Worm (Caenorhabditis elegans) whole organism, early embryonic: ENCODE results near the gene mcat-1.

Experiments used
- B0310.2 ChIP-seq: sonication (generic microtip); optimal IDR thresholded peaks from 2 replicates; lab custom pipeline; 2016; ENCODE audit warnings: mild to moderate bottlenecking, missing genetic modification characterization, missing compliant biosample characterization
- F13C5.2 ChIP-seq: sonication (generic microtip); optimal IDR thresholded peaks from 2 replicates; lab custom pipeline; 2017; ENCODE audit warnings: mild to moderate bottlenecking, missing genetic modification characterization, inconsistent platforms, missing compliant biosample characterization
- aly-1 ChIP-seq: sonication (generic microtip); optimal IDR thresholded peaks from 2 replicates; lab custom pipeline; 2016; ENCODE audit warnings: missing genetic modification characterization, missing compliant biosample characterization
- ama-1 ChIP-seq: fragments of 150-350 bp; optimal IDR thresholded peaks from 2 replicates; lab custom pipeline; 2014
- ceh-13 ChIP-seq: fragments of 200-800 bp; sonication (Bioruptor generic); optimal IDR thresholded peaks from 2 replicates; lab custom pipeline; 2018; ENCODE audit warnings: mild to moderate bottlenecking, missing genetic modification characterization, missing compliant biosample characterization
- ceh-36 ChIP-seq: sonication (generic microtip); optimal IDR thresholded peaks from 2 replicates; lab custom pipeline; 2016; ENCODE audit warnings: missing genetic modification characterization, inconsistent platforms, missing compliant biosample characterization
- ets-7 ChIP-seq: sonication (generic microtip); optimal IDR thresholded peaks from 2 replicates; lab custom pipeline; 2016; ENCODE audit warnings: missing genotype, missing genetic modification characterization, missing compliant biosample characterization
- flt-1 ChIP-seq: fragments of 200-800 bp; sonication (Bioruptor generic); IDR thresholded peaks from 2 replicates; pipeline ENCODE4 v1.3.6; 2022; ENCODE audit warnings: missing genetic modification characterization, missing compliant biosample characterization
- hmbx-1 ChIP-seq: sonication (generic microtip); optimal IDR thresholded peaks from 2 replicates; lab custom pipeline; 2016; ENCODE audit warnings: mild to moderate bottlenecking, missing genetic modification characterization, missing compliant biosample characterization
- hmg-4 ChIP-seq: fragments of 200-800 bp; sonication (Bioruptor generic); optimal IDR thresholded peaks from 2 replicates; lab custom pipeline; 2018; ENCODE audit warnings: mild to moderate bottlenecking, missing genetic modification characterization, missing compliant biosample characterization
- hnd-1 ChIP-seq: sonication (generic microtip); optimal IDR thresholded peaks from 2 replicates; lab custom pipeline; 2016; ENCODE audit warnings: missing genetic modification characterization, missing compliant biosample characterization
- pes-1 ChIP-seq: fragments of 200-800 bp; sonication (Bioruptor generic); IDR thresholded peaks from 2 replicates; pipeline ENCODE4 v1.3.6; 2022; ENCODE audit warnings: missing genetic modification reagents, missing genetic modification characterization, missing compliant biosample characterization
- scrt-1 ChIP-seq: fragments of 200-800 bp; sonication (Bioruptor generic); IDR thresholded peaks from 2 replicates; pipeline ENCODE4 v1.3.6; 2022; ENCODE audit warnings: missing genetic modification characterization, missing compliant biosample characterization
- sea-1 ChIP-seq: fragments of 200-800 bp; sonication (Bioruptor generic); conservative IDR thresholded peaks from 2 replicates; pipeline ENCODE4 v1.3.6; 2022; ENCODE audit warnings: missing genetic modification characterization, missing compliant biosample characterization
- tbx-11 ChIP-seq: fragments of 200-800 bp; sonication (Bioruptor generic); IDR thresholded peaks from 2 replicates; pipeline ENCODE4 v1.3.6; 2022; ENCODE audit warnings: missing genetic modification characterization, missing compliant biosample characterization
- tbx-37 ChIP-seq: fragments of 200-800 bp; sonication (Bioruptor generic); conservative IDR thresholded peaks from 2 replicates; pipeline ENCODE4 v1.3.6; 2022; ENCODE audit warnings: missing genetic modification reagents, missing genetic modification characterization, missing compliant biosample characterization
- tra-4 ChIP-seq: sonication (generic microtip); optimal IDR thresholded peaks from 2 replicates; lab custom pipeline; 2017; ENCODE audit warnings: missing genetic modification characterization, missing compliant biosample characterization

mcat-1 gene

DNA sequence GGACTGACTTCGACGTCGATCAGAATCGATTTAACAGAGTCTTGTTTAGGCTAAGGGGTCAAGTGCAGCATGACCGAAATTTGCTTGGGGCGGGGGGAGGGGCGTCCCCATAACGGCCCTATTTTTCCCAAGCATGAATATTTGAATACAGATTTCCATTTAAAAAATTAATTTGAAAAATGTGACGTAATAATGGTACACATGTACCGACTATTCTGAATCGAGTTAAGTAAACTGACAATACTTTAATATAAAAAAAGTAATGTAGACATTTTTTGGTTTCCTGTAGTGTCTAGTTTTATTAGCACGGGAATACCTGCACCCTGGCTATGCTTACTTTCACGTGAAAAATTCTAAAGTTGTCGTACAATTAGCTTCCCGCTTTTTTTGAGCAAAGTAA is 4.5 kb downstream of the mcat-1 start:
- TF ChIP-seq pes-1 = no peak
- TF ChIP-seq hnd-1 (tag; lab: Kevin White, UChicago) = no peak
- no peak for TF ChIP-seq ets-7 (tag; lab: Kevin White, UChicago)
- no peak for TF ChIP-seq tra-4 (tag; lab: Kevin White, UChicago)
- no peak for TF ChIP-seq ceh-13 (GFP tag; lab: Kevin White, UChicago)
- TF ChIP-seq hmbx-1 (tag; lab: Kevin White, UChicago) = no peak
- TF ChIP-seq F13C5.2 = no peak
- TF ChIP-seq scrt-1 = no peak
- no peak for TF ChIP-seq tbx-37
- TF ChIP-seq hmg-4 (GFP tag; lab: Kevin White, UChicago) = no peak
- no peak for TF ChIP-seq sea-1 (GFP tag; lab: Robert Waterston, UW)
- TF ChIP-seq B0310.2 = no peak
- TF ChIP-seq ceh-36 (tag; lab: Kevin White, UChicago) = no peak
- no peak for TF ChIP-seq flt-1 (GFP tag; lab: Robert Waterston, UW)
- no peak for TF ChIP-seq aly-1 (tag; lab: Kevin White, UChicago)
- no peak for TF ChIP-seq ama-1 (lab: Kevin White, UChicago)
- TF ChIP-seq tbx-11 (GFP tag; lab: Robert Waterston, UW) = no peak

DNA sequence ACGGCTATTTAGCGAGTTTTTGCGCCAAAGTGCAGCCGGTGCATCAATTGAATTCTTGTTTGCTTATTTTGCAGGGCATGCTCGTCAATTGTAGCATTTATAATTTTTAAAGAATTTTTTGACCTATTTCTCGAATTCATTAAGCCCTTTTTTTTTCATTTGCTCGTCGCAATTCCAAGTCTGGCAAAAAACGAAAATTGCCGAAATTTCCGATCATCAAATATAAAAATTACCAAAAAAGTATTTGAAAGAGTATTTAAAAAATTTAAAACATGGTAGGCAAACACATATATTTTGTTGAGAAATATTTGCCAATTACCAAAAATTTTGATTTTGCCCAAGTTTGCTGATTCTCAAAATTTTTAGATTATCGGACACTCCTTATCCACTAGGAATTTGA is 7.2 kb downstream of the mcat-1 start, which contains the start of gene C50D2.6:
TSS of gene C50D2.6 (plus strand) at position 301 of the 400 bp plus-strand sequence.
- TF ChIP-seq F13C5.2 (no peak), tra-4 (tag; lab: Kevin White, UChicago) (no peak), scrt-1 (no peak)

DNA sequence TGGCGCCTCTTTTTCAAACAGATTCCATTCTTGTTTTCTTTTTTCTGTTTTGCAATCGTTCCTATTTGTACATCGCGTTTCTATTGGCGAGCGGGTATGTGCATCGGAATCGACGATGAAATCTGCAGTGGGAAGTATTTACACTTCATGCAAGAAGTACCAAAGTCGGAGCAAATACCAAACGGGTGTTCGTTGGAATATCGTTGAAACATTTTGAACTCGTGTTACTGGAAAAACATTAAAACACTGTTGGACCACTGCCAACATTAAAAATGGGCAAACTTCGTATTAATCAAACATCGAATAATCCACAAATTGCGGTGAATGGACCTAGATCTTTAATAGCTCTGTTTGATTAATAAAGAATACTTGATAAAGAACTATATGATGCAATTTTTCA is 12.2 kb downstream of the mcat-1 start, which contains the start of gene C23H3.9:
TSS of gene C23H3.9 (minus strand) at position 101 of the 400 bp plus-strand sequence.
- TF ChIP-seq ceh-36 (tag; lab: Kevin White, UChicago) (no peak), hnd-1 (tag; lab: Kevin White, UChicago) (no peak), sea-1 (GFP tag; lab: Robert Waterston, UW) (no peak)

DNA sequence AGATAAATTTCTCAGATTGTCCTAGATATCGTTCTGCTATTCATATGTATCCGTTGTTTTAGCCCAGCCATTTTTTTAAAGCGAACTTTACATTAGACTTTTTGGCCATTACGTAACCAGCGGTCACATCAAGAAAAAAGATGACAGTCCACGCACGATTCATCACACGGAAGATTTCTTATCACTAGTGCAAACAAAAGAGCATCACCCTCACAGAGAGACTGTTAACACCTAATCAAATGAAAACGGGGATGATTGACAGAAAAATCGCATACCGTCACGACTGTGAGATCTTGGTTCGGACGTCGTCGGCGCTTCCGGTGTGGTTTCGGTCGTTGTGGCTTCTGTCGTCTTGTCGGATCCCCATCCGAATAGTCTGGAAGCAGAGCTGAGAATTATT is 14.7 kb downstream of the mcat-1 start:
- TF ChIP-seq tbx-11 (GFP tag; lab: Robert Waterston, UW) = no peak
- TF ChIP-seq hmbx-1 (tag; lab: Kevin White, UChicago) = no peak
- TF ChIP-seq hnd-1 (tag; lab: Kevin White, UChicago) = no peak
- TF ChIP-seq hmg-4 (GFP tag; lab: Kevin White, UChicago) = no peak
- TF ChIP-seq F13C5.2 = no peak
- no peak for TF ChIP-seq ceh-13 (GFP tag; lab: Kevin White, UChicago)
- TF ChIP-seq sea-1 (GFP tag; lab: Robert Waterston, UW) = no peak
- TF ChIP-seq tbx-37 = no peak
- TF ChIP-seq ceh-36 (tag; lab: Kevin White, UChicago) = no peak
- TF ChIP-seq ama-1 (lab: Kevin White, UChicago) = no peak
- no peak for TF ChIP-seq flt-1 (GFP tag; lab: Robert Waterston, UW)
- TF ChIP-seq tra-4 (tag; lab: Kevin White, UChicago) = no peak

DNA sequence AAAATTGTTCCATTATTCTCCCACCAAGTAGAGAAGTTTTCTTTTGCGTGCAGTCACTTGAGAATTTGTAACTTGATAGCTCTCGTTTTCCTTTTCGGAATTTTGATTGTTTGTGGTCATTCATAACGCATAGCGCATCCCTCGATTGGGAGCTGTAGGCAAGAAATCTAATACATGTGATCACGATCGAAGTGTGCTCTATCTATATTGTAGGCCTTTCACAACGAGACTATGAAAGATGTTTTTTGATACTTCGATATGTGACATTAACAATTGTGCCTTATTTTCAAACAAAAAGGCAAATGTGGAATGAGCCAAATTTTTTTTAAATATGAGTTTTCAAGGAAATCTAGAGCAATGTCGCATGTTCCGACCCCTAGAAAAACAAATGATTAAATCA is 15.5 kb downstream of the mcat-1 start:
- TF ChIP-seq sea-1 (GFP tag; lab: Robert Waterston, UW) = no peak
- TF ChIP-seq tbx-11 (GFP tag; lab: Robert Waterston, UW) = no peak
- no peak for TF ChIP-seq scrt-1
- TF ChIP-seq hmbx-1 (tag; lab: Kevin White, UChicago) = no peak
- TF ChIP-seq aly-1 (tag; lab: Kevin White, UChicago) = no peak
- no peak for TF ChIP-seq hnd-1 (tag; lab: Kevin White, UChicago)
- TF ChIP-seq ets-7 (tag; lab: Kevin White, UChicago) = no peak
- TF ChIP-seq tbx-37 = no peak
- TF ChIP-seq ceh-13 (GFP tag; lab: Kevin White, UChicago) = no peak

DNA sequence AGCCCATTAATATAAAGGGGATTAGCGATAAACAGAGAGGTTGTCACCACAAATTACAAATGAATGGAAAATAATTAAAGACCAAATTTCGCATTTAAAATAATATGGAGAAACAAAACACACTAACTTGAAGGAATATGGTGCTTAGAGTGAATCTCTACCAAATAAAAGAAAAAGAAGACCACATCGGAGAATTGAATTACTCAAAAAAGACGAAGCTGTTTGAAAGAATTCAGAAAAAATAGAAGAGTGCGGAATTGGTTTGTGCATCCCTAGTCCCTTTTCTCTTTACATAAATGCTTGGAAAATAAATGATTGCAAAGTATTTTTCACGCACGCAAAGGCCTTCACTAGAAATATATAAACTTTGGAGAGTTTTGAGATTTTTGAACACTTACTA is 17.4 kb downstream of the mcat-1 start:
- no peak for TF ChIP-seq tbx-11 (GFP tag; lab: Robert Waterston, UW)
- TF ChIP-seq F13C5.2 = no peak
- no peak for TF ChIP-seq ets-7 (tag; lab: Kevin White, UChicago)
- TF ChIP-seq aly-1 (tag; lab: Kevin White, UChicago) = no peak
- no peak for TF ChIP-seq scrt-1
- no peak for TF ChIP-seq flt-1 (GFP tag; lab: Robert Waterston, UW)
- TF ChIP-seq tra-4 (tag; lab: Kevin White, UChicago) = no peak
- no peak for TF ChIP-seq ceh-36 (tag; lab: Kevin White, UChicago)
- TF ChIP-seq hmbx-1 (tag; lab: Kevin White, UChicago) = no peak
- TF ChIP-seq hnd-1 (tag; lab: Kevin White, UChicago) = no peak
- TF ChIP-seq sea-1 (GFP tag; lab: Robert Waterston, UW) = no peak
- TF ChIP-seq ama-1 (lab: Kevin White, UChicago) = no peak
- no peak for TF ChIP-seq B0310.2
- TF ChIP-seq pes-1 = no peak
- no peak for TF ChIP-seq tbx-37
- TF ChIP-seq ceh-13 (GFP tag; lab: Kevin White, UChicago) = no peak
- no peak for TF ChIP-seq hmg-4 (GFP tag; lab: Kevin White, UChicago)

DNA sequence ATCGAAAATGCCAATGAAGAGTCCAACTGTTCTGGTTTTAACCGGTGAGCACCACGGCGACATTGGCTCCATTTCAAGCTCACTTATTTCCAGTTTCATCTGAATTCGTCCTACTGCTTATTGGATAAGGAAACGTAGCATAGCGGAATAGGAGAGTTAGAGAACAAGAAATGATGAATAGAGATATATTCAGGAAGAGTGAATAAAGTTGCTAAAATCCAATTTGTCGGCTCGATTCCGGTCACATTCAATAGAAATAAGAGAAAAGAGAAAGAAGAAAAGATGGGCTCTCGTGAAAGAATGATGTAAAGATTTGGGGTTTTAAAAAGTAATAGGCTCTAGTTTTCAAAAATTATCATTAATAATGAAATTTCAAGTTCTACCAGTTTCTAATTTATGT is 18.0 kb downstream of the mcat-1 start:
- TF ChIP-seq tbx-11 (GFP tag; lab: Robert Waterston, UW) (no peak), hmg-4 (GFP tag; lab: Kevin White, UChicago) (no peak), hnd-1 (tag; lab: Kevin White, UChicago) (no peak), flt-1 (GFP tag; lab: Robert Waterston, UW) (no peak), hmbx-1 (tag; lab: Kevin White, UChicago) (no peak), tbx-37 (no peak), ets-7 (tag; lab: Kevin White, UChicago) (no peak), sea-1 (GFP tag; lab: Robert Waterston, UW) (no peak), aly-1 (tag; lab: Kevin White, UChicago) (no peak), tra-4 (tag; lab: Kevin White, UChicago) (no peak), ama-1 (lab: Kevin White, UChicago) (no peak), pes-1 (no peak), B0310.2 (no peak), scrt-1 (no peak), ceh-13 (GFP tag; lab: Kevin White, UChicago) (no peak)
